Worm (Caenorhabditis elegans): ENCODE measurements around the gene din-1.
A peak's percentile ranks its signal among the peaks of the same experiment; 100 is the strongest.

The din-1 gene

DNA sequence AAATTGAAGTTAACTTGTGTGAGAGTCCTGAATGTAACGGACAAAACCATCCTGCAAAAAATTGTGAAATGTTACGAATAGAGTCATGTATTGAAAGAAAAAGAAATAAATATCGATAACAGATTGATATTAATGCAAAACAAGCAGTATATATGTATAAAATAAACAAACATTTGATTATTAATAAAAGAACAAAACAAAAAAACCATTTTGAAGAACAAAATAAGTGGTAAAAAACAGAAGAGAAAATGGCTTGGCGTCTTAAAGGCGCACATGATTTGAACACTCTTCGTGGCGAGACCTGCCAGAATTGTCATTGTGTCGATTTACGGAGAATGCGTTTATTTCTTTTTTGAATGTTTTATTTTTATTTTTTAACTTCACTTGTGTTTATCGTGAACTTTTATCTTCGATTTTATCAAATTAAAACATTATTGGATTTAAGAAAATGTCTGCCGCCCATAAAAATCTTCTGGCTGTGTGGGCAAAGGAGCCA is 19.3 kb upstream of the din-1 start, which contains the start of the genes rad-23 and rpn-12 (continued):
- TF ChIP-seq B0019.2 (GFP tag; conservative IDR thresholded peaks at IDR 0.05) (no peak), K11D2.4 (GFP tag; IDR thresholded peaks at IDR 0.05) (no peak), D2030.7 (GFP tag; IDR thresholded peaks at IDR 0.05) (no peak), F22D6.2 (tag; optimal IDR thresholded peaks at IDR 0.05) (no peak), ceh-40 (GFP tag; IDR thresholded peaks at IDR 0.05) (no peak), repo-1 (tag; optimal IDR thresholded peaks at IDR 0.05) (no peak)

DNA sequence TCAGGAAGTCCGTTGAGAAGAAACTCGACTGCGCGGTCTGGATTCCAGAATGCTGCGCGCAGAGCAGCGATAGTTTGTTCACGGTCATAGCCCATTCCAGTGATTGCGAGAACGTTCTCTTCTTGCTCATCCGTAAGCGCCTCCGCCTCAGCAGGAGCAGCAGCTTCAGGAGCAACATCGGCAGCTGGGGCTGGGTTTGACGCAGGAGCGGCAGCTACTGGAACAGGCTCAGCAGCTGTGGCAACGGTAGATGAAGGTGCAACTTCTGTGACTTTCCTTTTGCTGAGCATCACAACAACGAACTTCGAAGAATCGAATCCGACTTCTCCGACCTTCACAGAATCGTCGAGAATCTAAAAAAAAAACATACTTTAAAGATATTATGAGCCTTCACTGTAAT is 18.7 kb upstream of the din-1 start:
- TF ChIP-seq Y53G8AR.9 (GFP tag; conservative IDR thresholded peaks at IDR 0.05) (0 out of 2 replicates have a peak, but pooled peaks have one; percentile 36), ztf-28 (GFP tag; IDR thresholded peaks at IDR 0.05) (no peak), zfh-2 (GFP tag; conservative IDR thresholded peaks at IDR 0.05) (peak; percentile 82), F52B5.7 (tag; optimal IDR thresholded peaks at IDR 0.05) (peak; percentile 28), aptf-2 (GFP tag; conservative IDR thresholded peaks at IDR 0.05) (no peak), ets-4 (GFP tag; optimal IDR thresholded peaks at IDR 0.05) (no peak), ceh-27 (GFP tag; optimal IDR thresholded peaks at IDR 0.05) (no peak), akir-1 (GFP tag; optimal IDR thresholded peaks at IDR 0.05) (no peak), ztf-26 (tag; optimal IDR thresholded peaks at IDR 0.05) (no peak), mcd-1 (GFP tag; IDR thresholded peaks at IDR 0.05) (peak; percentile 10; the same call in 1 of the 2 replicates), ekl-4 (GFP tag; IDR thresholded peaks at IDR 0.05) (peak; percentile 60; the same call in 1 of the 2 replicates), egrh-3 (GFP tag; IDR thresholded peaks at IDR 0.05) (peak; percentile 74; the same call in 1 of the 2 replicates)

DNA sequence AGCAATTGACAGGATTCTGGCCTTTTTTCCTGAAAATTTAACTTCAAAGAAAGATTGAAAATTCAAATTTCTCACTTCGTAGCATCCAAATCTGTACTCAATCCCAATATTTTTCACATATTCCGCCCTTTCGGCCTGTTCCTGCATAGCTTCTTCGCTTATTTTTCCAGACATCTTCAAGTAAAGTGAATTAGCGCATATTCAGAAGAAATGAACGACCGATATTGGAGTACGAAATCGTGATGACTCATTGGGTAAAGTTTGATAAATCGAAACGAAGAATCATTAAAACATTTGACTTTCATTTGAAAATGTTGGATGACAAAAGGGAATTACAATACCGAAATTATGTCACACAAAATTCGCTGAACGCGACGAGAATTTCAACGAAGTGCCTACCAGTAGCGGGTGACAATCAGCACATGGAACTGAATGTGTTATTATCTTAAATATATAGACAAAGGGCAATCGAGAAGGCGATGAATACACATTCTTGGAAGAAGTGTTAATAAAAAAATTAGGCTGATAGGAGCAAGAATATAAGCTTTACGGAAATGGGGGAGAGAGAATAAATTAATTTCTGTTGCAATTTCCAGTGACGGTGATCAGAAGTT is 17.7 kb upstream of the din-1 start, which contains the start of gene coa-7:
TSS of gene coa-7 (minus strand) at position 174 of the 614 bp plus-strand sequence.
- peak; percentile 74 for TF ChIP-seq Y53G8AR.9 (GFP tag; conservative IDR thresholded peaks at IDR 0.05)
- peak; percentile 58 for TF ChIP-seq xnd-1 (tag; optimal IDR thresholded peaks at IDR 0.05)
- TF ChIP-seq egl-18 (GFP tag; IDR thresholded peaks at IDR 0.05) = no peak
- no peak for TF ChIP-seq nhr-90 (tag; optimal IDR thresholded peaks at IDR 0.05)
- TF ChIP-seq sdz-38 (tag; optimal IDR thresholded peaks at IDR 0.05) = no peak
- peak; percentile 84 for TF ChIP-seq B0336.3 (GFP tag; IDR thresholded peaks at IDR 0.05)
- no peak for TF ChIP-seq ceh-40 (GFP tag; IDR thresholded peaks at IDR 0.05)
- TF ChIP-seq pha-4 (tag; optimal IDR thresholded peaks at IDR 0.05) = no peak
- no peak for TF ChIP-seq akir-1 (GFP tag; optimal IDR thresholded peaks at IDR 0.05)
- no peak for TF ChIP-seq ceh-100 (GFP tag; IDR thresholded peaks at IDR 0.05)
- TF ChIP-seq bed-2 (GFP tag; IDR thresholded peaks at IDR 0.05) = no peak
- TF ChIP-seq ets-4 (GFP tag; optimal IDR thresholded peaks at IDR 0.05) = no peak
- no peak for TF ChIP-seq cebp-1 (GFP tag; IDR thresholded peaks at IDR 0.05)
- peak; percentile 40 for TF ChIP-seq cebp-1 (tag; optimal IDR thresholded peaks at IDR 0.05)
- TF ChIP-seq snpc-3.4 (tag; optimal IDR thresholded peaks at IDR 0.05) = no peak
- TF ChIP-seq aptf-3 (GFP tag; IDR thresholded peaks at IDR 0.05) = no peak
- no peak for TF ChIP-seq F33H1.4 (GFP tag; IDR thresholded peaks at IDR 0.05)
- peak; percentile 70 for TF ChIP-seq chd-7 (tag; optimal IDR thresholded peaks at IDR 0.05)
- no peak for TF ChIP-seq nhr-80 (tag; optimal IDR thresholded peaks at IDR 0.05)
- TF ChIP-seq lin-26 (GFP tag; IDR thresholded peaks at IDR 0.05) = peak; percentile 43; the same call in 1 of the 2 replicates
- no peak for TF ChIP-seq hlh-12 (tag; optimal IDR thresholded peaks at IDR 0.05)
- no peak for TF ChIP-seq F22D6.2 (tag; optimal IDR thresholded peaks at IDR 0.05)
- TF ChIP-seq T26A5.8 (tag; optimal IDR thresholded peaks at IDR 0.05) = no peak
- 0 out of 2 replicates have a peak, but pooled peaks have one; percentile 27 for TF ChIP-seq Y79H2A.3 (GFP tag; conservative IDR thresholded peaks at IDR 0.05)
- TF ChIP-seq K11D2.4 (GFP tag; IDR thresholded peaks at IDR 0.05) = no peak
- no peak for TF ChIP-seq snpc-4 (GFP tag; optimal IDR thresholded peaks at IDR 0.05)
- no peak for TF ChIP-seq snpc-4 (tag; optimal IDR thresholded peaks at IDR 0.05)
- TF ChIP-seq aptf-2 (GFP tag; conservative IDR thresholded peaks at IDR 0.05) = no peak
- no peak for TF ChIP-seq lin-40 (tag; optimal IDR thresholded peaks at IDR 0.05)
- peak; percentile 13 for TF ChIP-seq lin-54 (GFP tag; optimal IDR thresholded peaks at IDR 0.05)
- peak; percentile 24 for TF ChIP-seq ZK185.1 (tag; optimal IDR thresholded peaks at IDR 0.05; ENCODE audit: poor library complexity, severe bottlenecking)
- TF ChIP-seq atf-7 (tag; optimal IDR thresholded peaks at IDR 0.05) = peak; percentile 25
- no peak for TF ChIP-seq snpc-1.3 (tag; optimal IDR thresholded peaks at IDR 0.05; ENCODE audit: insufficient read depth)
